Worm (Caenorhabditis elegans): Measurements from ENCODE around the gene sorf-1.
A peak's percentile ranks its signal among the peaks of the same experiment; 100 is the strongest.

Gene sorf-1

ce11 chrX:3414660-3415144, 35.7 kb upstream of the sorf-1 start, which contains the start of gene dhs-27:
TSS of gene dhs-27 (minus strand) at chrX:3414710.
- no peak for TF ChIP-seq F13H6.1 (tag; optimal IDR thresholded peaks at IDR 0.05)
- TF ChIP-seq nhr-25 (tag; optimal IDR thresholded peaks at IDR 0.05): peak; percentile 37

- no peak for TF ChIP-seq nhr-10 (tag; optimal IDR thresholded peaks at IDR 0.05)
- no peak for TF ChIP-seq alr-1 (tag; optimal IDR thresholded peaks at IDR 0.05)
- TF ChIP-seq fos-1 (tag; optimal IDR thresholded peaks at IDR 0.05): peak; percentile 33
- no peak for TF ChIP-seq mab-5 (tag; optimal IDR thresholded peaks at IDR 0.05)
- TF ChIP-seq mbf-1 (tag; optimal IDR thresholded peaks at IDR 0.05): no peak
- TF ChIP-seq crh-2 (tag; optimal IDR thresholded peaks at IDR 0.05): no peak
- no peak for TF ChIP-seq snpc-4 (tag; optimal IDR thresholded peaks at IDR 0.05)
- no peak for TF ChIP-seq mdl-1 (tag; optimal IDR thresholded peaks at IDR 0.05)
- TF ChIP-seq sem-4 (tag; optimal IDR thresholded peaks at IDR 0.05): no peak
- TF ChIP-seq F13H6.1 (tag; optimal IDR thresholded peaks at IDR 0.05): peak; percentile 29
- TF ChIP-seq ceh-16 (tag; optimal IDR thresholded peaks at IDR 0.05): no peak
Observed at ce11 chrX:3411565-3412022, 32.5 kb upstream of the sorf-1 start, which contains the start of gene unc-78. TSS of gene unc-78 (minus strand) at chrX:3411615.

ce11 chrX:3408717-3409303, 29.8 kb upstream of the sorf-1 start:
- no peak for TF ChIP-seq ztf-1 (GFP tag; conservative IDR thresholded peaks at IDR 0.05)
- no peak for TF ChIP-seq ama-1 (optimal IDR thresholded peaks at IDR 0.05)
- TF ChIP-seq nhr-77 (tag; optimal IDR thresholded peaks at IDR 0.05): no peak
- TF ChIP-seq skn-1 (tag; optimal IDR thresholded peaks at IDR 0.05): no peak
- no peak for TF ChIP-seq C34F6.9 (tag; optimal IDR thresholded peaks at IDR 0.05)
- no peak for TF ChIP-seq snpc-4 (tag; optimal IDR thresholded peaks at IDR 0.05)
- TF ChIP-seq lin-39 (tag; optimal IDR thresholded peaks at IDR 0.05): no peak
- TF ChIP-seq unc-55 (GFP tag; optimal IDR thresholded peaks at IDR 0.05): no peak

ce11 chrX:3403195-3403594, 24.1 kb upstream of the sorf-1 start, which contains the start of gene vit-5:
TSS of gene vit-5 (plus strand) at chrX:3403471.
- TF ChIP-seq crh-2 (tag; optimal IDR thresholded peaks at IDR 0.05) (no peak), lin-13 (GFP tag; optimal IDR thresholded peaks at IDR 0.05) (no peak), dmd-4 (tag; optimal IDR thresholded peaks at IDR 0.05) (no peak), ztf-4 (tag; optimal IDR thresholded peaks at IDR 0.05) (no peak), nhr-6 (tag; optimal IDR thresholded peaks at IDR 0.05) (no peak), nhr-25 (tag; optimal IDR thresholded peaks at IDR 0.05) (no peak), ZK546.5 (tag; optimal IDR thresholded peaks at IDR 0.05) (no peak), ztf-1 (GFP tag; conservative IDR thresholded peaks at IDR 0.05) (no peak), nhr-77 (tag; optimal IDR thresholded peaks at IDR 0.05) (no peak), ama-1 (optimal IDR thresholded peaks at IDR 0.05) (no peak), R02D3.7 (tag; optimal IDR thresholded peaks at IDR 0.05) (no peak), elt-1 (tag; optimal IDR thresholded peaks at IDR 0.05) (no peak)

ce11 chrX:3401701-3402100, 22.7 kb upstream of the sorf-1 start, which contains the start of gene C04F6.9:
TSS of gene C04F6.9 (plus strand) at chrX:3402001.
- TF ChIP-seq sma-9 (GFP tag; optimal IDR thresholded peaks at IDR 0.05): no peak
- TF ChIP-seq sma-9 (tag; optimal IDR thresholded peaks at IDR 0.05): no peak
- no peak for TF ChIP-seq lsy-2 (tag; optimal IDR thresholded peaks at IDR 0.05)
- TF ChIP-seq ceh-16 (tag; optimal IDR thresholded peaks at IDR 0.05): no peak
- no peak for TF ChIP-seq skn-1 (tag; optimal IDR thresholded peaks at IDR 0.05)
- TF ChIP-seq dmd-4 (tag; optimal IDR thresholded peaks at IDR 0.05): no peak
- no peak for TF ChIP-seq aly-2 (tag; optimal IDR thresholded peaks at IDR 0.05)
- TF ChIP-seq nhr-11 (tag; optimal IDR thresholded peaks at IDR 0.05): no peak
- no peak for TF ChIP-seq egl-27 (tag; optimal IDR thresholded peaks at IDR 0.05)
- TF ChIP-seq lin-13 (GFP tag; optimal IDR thresholded peaks at IDR 0.05): no peak
- TF ChIP-seq nhr-23 (tag; optimal IDR thresholded peaks at IDR 0.05): no peak
- TF ChIP-seq ama-1 (optimal IDR thresholded peaks at IDR 0.05): no peak
- TF ChIP-seq nhr-6 (tag; optimal IDR thresholded peaks at IDR 0.05): no peak
- TF ChIP-seq gmeb-1 (tag; optimal IDR thresholded peaks at IDR 0.05): no peak
- TF ChIP-seq unc-39 (tag; optimal IDR thresholded peaks at IDR 0.05): no peak
- TF ChIP-seq F13H6.1 (tag; optimal IDR thresholded peaks at IDR 0.05): no peak
- no peak for TF ChIP-seq mab-5 (tag; optimal IDR thresholded peaks at IDR 0.05)
- no peak for TF ChIP-seq lin-11 (tag; optimal IDR thresholded peaks at IDR 0.05)
- no peak for TF ChIP-seq nhr-25 (tag; optimal IDR thresholded peaks at IDR 0.05)
- TF ChIP-seq nhr-77 (tag; optimal IDR thresholded peaks at IDR 0.05): no peak
- TF ChIP-seq lin-39 (tag; optimal IDR thresholded peaks at IDR 0.05): no peak
